Fruit fly (Drosophila melanogaster): ENCODE measurements around the gene CG3345.

CG3345 gene

DNA sequence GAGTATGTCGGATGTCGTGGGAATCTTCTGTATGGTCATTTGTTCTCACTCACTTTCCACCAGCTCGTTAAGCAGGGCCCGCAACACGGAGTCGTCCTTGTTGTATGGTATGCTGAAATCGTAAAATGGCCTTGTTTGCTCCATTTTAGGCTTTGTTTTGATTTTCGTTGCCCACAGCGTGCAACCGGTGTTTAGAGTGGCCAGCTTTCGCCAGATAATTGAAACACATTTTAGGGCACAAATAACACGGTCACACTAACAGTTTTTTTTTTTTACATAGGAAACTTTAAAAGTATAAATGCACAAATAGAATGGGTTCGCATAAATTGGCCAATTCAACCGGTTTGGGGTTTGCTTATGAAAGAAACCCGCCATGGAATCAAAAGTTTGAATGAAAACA, 16.7 kb upstream of the CG3345 start, which contains the start of gene Rpp30 (continued):
- no peak for TF ChIP-seq Ssrp (tag; optimal IDR thresholded peaks at IDR 0.05)
- TF ChIP-seq pita (GFP tag; optimal IDR thresholded peaks at IDR 0.05): no peak
- TF ChIP-seq CG6175 (GFP tag; IDR thresholded peaks at IDR 0.05): no peak
- peak; percentile 49 for TF ChIP-seq HmgZ (tag; optimal IDR thresholded peaks at IDR 0.05)
- TF ChIP-seq vvl (GFP tag; IDR thresholded peaks at IDR 0.05): no peak
- no peak for TF ChIP-seq fd64A (GFP tag; optimal IDR thresholded peaks at IDR 0.05)
- TF ChIP-seq PHDP (tag; optimal IDR thresholded peaks at IDR 0.05): no peak
- peak; percentile 28 for TF ChIP-seq CG14710 (tag; optimal IDR thresholded peaks at IDR 0.05)
- TF ChIP-seq Mrtf (GFP tag; IDR thresholded peaks at IDR 0.05): no peak
- no peak for TF ChIP-seq mam (GFP tag; optimal IDR thresholded peaks at IDR 0.05)
- no peak for TF ChIP-seq dpn (GFP tag; optimal IDR thresholded peaks at IDR 0.05)
- TF ChIP-seq CG11398 (GFP tag; optimal IDR thresholded peaks at IDR 0.05): no peak
- no peak for TF ChIP-seq CG13775 (GFP tag; optimal IDR thresholded peaks at IDR 0.05)
- peak; percentile 97 for TF ChIP-seq sqz (GFP tag; optimal IDR thresholded peaks at IDR 0.05)
- TF ChIP-seq twi (tag; optimal IDR thresholded peaks at IDR 0.05): no peak
- no peak for TF ChIP-seq Lpt (GFP tag; optimal IDR thresholded peaks at IDR 0.05)
- no peak for TF ChIP-seq CG17361 (GFP tag; IDR thresholded peaks at IDR 0.05)
- no peak for TF ChIP-seq sug (tag; optimal IDR thresholded peaks at IDR 0.05)
- TF ChIP-seq Camta (GFP tag; optimal IDR thresholded peaks at IDR 0.05): no peak
- TF ChIP-seq lola (GFP tag; optimal IDR thresholded peaks at IDR 0.05): no peak
- TF ChIP-seq CG5245 (GFP tag; optimal IDR thresholded peaks at IDR 0.05): no peak
- no peak for TF ChIP-seq Rx (GFP tag; IDR thresholded peaks at IDR 0.05)
- TF ChIP-seq CG15601 (tag; optimal IDR thresholded peaks at IDR 0.05): peak; percentile 53
- no peak for TF ChIP-seq hbn (GFP tag; IDR thresholded peaks at IDR 0.05; ENCODE audit: partially characterized antibody)
- no peak for TF ChIP-seq pho (GFP tag; optimal IDR thresholded peaks at IDR 0.05)
- no peak for TF ChIP-seq ash1 (GFP tag; optimal IDR thresholded peaks at IDR 0.05)
- TF ChIP-seq CG34224 (GFP tag; IDR thresholded peaks at IDR 0.05; ENCODE audit: partially characterized antibody): 0 out of 3 replicates have a peak, but pooled peaks have one; percentile 20
- TF ChIP-seq CG4282 (GFP tag; optimal IDR thresholded peaks at IDR 0.05): no peak
- TF ChIP-seq Drgx (GFP tag; IDR thresholded peaks at IDR 0.05): no peak
- TF ChIP-seq CG2199 (GFP tag; IDR thresholded peaks at IDR 0.05): no peak
- TF ChIP-seq Atf3 (GFP tag; optimal IDR thresholded peaks at IDR 0.05): no peak
- no peak for TF ChIP-seq so (GFP tag; IDR thresholded peaks at IDR 0.05)

dm6 chr2L:267441-268089, 1.3 kb upstream of the CG3345 start, which contains the start of gene CG17075:
Gene CG17075, minus strand, starts transcription at chr2L:267505.
- TF ChIP-seq Nf-YA (GFP tag; IDR thresholded peaks at IDR 0.05) (peak; percentile 89), Meics (GFP tag; optimal IDR thresholded peaks at IDR 0.05) (peak; percentile 97), CG3995 (GFP tag; optimal IDR thresholded peaks at IDR 0.05) (peak; percentile 24), Jarid2 (GFP tag; optimal IDR thresholded peaks at IDR 0.05) (peak; percentile 78), aop (GFP tag; IDR thresholded peaks at IDR 0.05) (peak; percentile 83; the same call in 1 of the 2 replicates), ham (GFP tag; IDR thresholded peaks at IDR 0.05) (peak; percentile 61; the same call in 1 of the 2 replicates), ftz-f1 (GFP tag; optimal IDR thresholded peaks at IDR 0.05) (peak; percentile 41), run (tag; optimal IDR thresholded peaks at IDR 0.05) (peak; percentile 87), CG2678 (tag; optimal IDR thresholded peaks at IDR 0.05) (peak; percentile 97), zen (tag; optimal IDR thresholded peaks at IDR 0.05) (peak; percentile 75), kay (GFP tag; optimal IDR thresholded peaks at IDR 0.05) (peak; percentile 86), sna (GFP tag; IDR thresholded peaks at IDR 0.05; ENCODE audit: partially characterized antibody) (no peak), Mad (GFP tag; optimal IDR thresholded peaks at IDR 0.05) (peak; percentile 81), hkb (optimal IDR thresholded peaks at IDR 0.05) (no peak), hkb (GFP tag; IDR thresholded peaks at IDR 0.05) (peak; percentile 96), Dip2 (GFP tag; IDR thresholded peaks at IDR 0.05) (no peak; the same call in 1 of the 2 replicates), HmgZ (tag; optimal IDR thresholded peaks at IDR 0.05) (peak; percentile 95), zf30C (GFP tag; optimal IDR thresholded peaks at IDR 0.05) (peak; percentile 77), Gug (GFP tag; IDR thresholded peaks at IDR 0.05) (peak; percentile 91), Bdp1 (GFP tag; optimal IDR thresholded peaks at IDR 0.05) (peak; percentile 77), CG3838 (GFP tag; optimal IDR thresholded peaks at IDR 0.05) (peak; percentile 80), ash1 (GFP tag; optimal IDR thresholded peaks at IDR 0.05) (no peak)
